Worm (Caenorhabditis elegans) whole organism, early embryonic: ENCODE measurements around the gene msp-78.

Experiments
- B0310.2 ChIP-seq: sonication (generic microtip); optimal IDR thresholded peaks from 2 replicates; lab custom pipeline; 2016; ENCODE audit warnings: mild to moderate bottlenecking, missing genetic modification characterization, missing compliant biosample characterization
- F13C5.2 ChIP-seq: sonication (generic microtip); optimal IDR thresholded peaks from 2 replicates; lab custom pipeline; 2017; ENCODE audit warnings: mild to moderate bottlenecking, missing genetic modification characterization, inconsistent platforms, missing compliant biosample characterization
- aly-1 ChIP-seq: sonication (generic microtip); optimal IDR thresholded peaks from 2 replicates; lab custom pipeline; 2016; ENCODE audit warnings: missing genetic modification characterization, missing compliant biosample characterization
- ama-1 ChIP-seq: fragments of 150-350 bp; optimal IDR thresholded peaks from 2 replicates; lab custom pipeline; 2014
- ceh-13 ChIP-seq: fragments of 200-800 bp; sonication (Bioruptor generic); optimal IDR thresholded peaks from 2 replicates; lab custom pipeline; 2018; ENCODE audit warnings: mild to moderate bottlenecking, missing genetic modification characterization, missing compliant biosample characterization
- ceh-36 ChIP-seq: sonication (generic microtip); optimal IDR thresholded peaks from 2 replicates; lab custom pipeline; 2016; ENCODE audit warnings: missing genetic modification characterization, inconsistent platforms, missing compliant biosample characterization
- ets-7 ChIP-seq: sonication (generic microtip); optimal IDR thresholded peaks from 2 replicates; lab custom pipeline; 2016; ENCODE audit warnings: missing genotype, missing genetic modification characterization, missing compliant biosample characterization
- flt-1 ChIP-seq: fragments of 200-800 bp; sonication (Bioruptor generic); IDR thresholded peaks from 2 replicates; pipeline ENCODE4 v1.3.6; 2022; ENCODE audit warnings: missing genetic modification characterization, missing compliant biosample characterization
- hmbx-1 ChIP-seq: sonication (generic microtip); optimal IDR thresholded peaks from 2 replicates; lab custom pipeline; 2016; ENCODE audit warnings: mild to moderate bottlenecking, missing genetic modification characterization, missing compliant biosample characterization
- hmg-4 ChIP-seq: fragments of 200-800 bp; sonication (Bioruptor generic); optimal IDR thresholded peaks from 2 replicates; lab custom pipeline; 2018; ENCODE audit warnings: mild to moderate bottlenecking, missing genetic modification characterization, missing compliant biosample characterization
- hnd-1 ChIP-seq: sonication (generic microtip); optimal IDR thresholded peaks from 2 replicates; lab custom pipeline; 2016; ENCODE audit warnings: missing genetic modification characterization, missing compliant biosample characterization
- pes-1 ChIP-seq: fragments of 200-800 bp; sonication (Bioruptor generic); IDR thresholded peaks from 2 replicates; pipeline ENCODE4 v1.3.6; 2022; ENCODE audit warnings: missing genetic modification reagents, missing genetic modification characterization, missing compliant biosample characterization
- scrt-1 ChIP-seq: fragments of 200-800 bp; sonication (Bioruptor generic); IDR thresholded peaks from 2 replicates; pipeline ENCODE4 v1.3.6; 2022; ENCODE audit warnings: missing genetic modification characterization, missing compliant biosample characterization
- sea-1 ChIP-seq: fragments of 200-800 bp; sonication (Bioruptor generic); conservative IDR thresholded peaks from 2 replicates; pipeline ENCODE4 v1.3.6; 2022; ENCODE audit warnings: missing genetic modification characterization, missing compliant biosample characterization
- tbx-11 ChIP-seq: fragments of 200-800 bp; sonication (Bioruptor generic); IDR thresholded peaks from 2 replicates; pipeline ENCODE4 v1.3.6; 2022; ENCODE audit warnings: missing genetic modification characterization, missing compliant biosample characterization
- tbx-37 ChIP-seq: fragments of 200-800 bp; sonication (Bioruptor generic); conservative IDR thresholded peaks from 2 replicates; pipeline ENCODE4 v1.3.6; 2022; ENCODE audit warnings: missing genetic modification reagents, missing genetic modification characterization, missing compliant biosample characterization
- tra-4 ChIP-seq: sonication (generic microtip); optimal IDR thresholded peaks from 2 replicates; lab custom pipeline; 2017; ENCODE audit warnings: missing genetic modification characterization, missing compliant biosample characterization

The msp-78 gene

DNA sequence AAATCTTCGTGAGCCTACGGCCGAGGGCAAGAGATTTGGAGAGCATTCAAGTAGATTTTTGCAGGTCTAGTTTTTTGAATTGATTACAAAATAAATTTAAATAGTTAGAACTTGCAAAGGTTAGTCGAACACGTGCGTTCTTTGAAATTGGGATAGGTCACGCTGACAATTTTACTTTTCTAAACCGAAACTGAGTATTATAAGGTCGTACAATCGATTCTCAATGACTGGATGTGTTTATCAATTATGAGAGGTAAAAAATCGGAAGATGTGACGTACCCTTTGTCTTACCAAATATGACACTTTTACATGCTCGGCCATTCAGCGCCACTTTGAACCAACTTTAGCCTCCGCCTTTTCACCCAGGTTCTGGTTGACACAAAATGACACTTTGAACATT is 23.1 kb upstream of the msp-78 start, which contains the start of gene C28D4.5:
TSS of gene C28D4.5 (minus strand) at position 101 of the 400 bp plus-strand sequence.
- TF ChIP-seq scrt-1 (no peak), hmg-4 (GFP tag; lab: Kevin White, UChicago) (no peak), pes-1 (GFP tag; lab: Robert Waterston, UW) (no peak), flt-1 (GFP tag; lab: Robert Waterston, UW) (no peak), ceh-36 (tag; lab: Kevin White, UChicago) (no peak), B0310.2 (no peak), hmbx-1 (tag; lab: Kevin White, UChicago) (no peak), F13C5.2 (tag; lab: Kevin White, UChicago) (no peak), sea-1 (GFP tag; lab: Robert Waterston, UW) (no peak), tbx-37 (no peak), aly-1 (tag; lab: Kevin White, UChicago) (no peak), ceh-13 (no peak), tbx-11 (no peak), tra-4 (no peak), hnd-1 (tag; lab: Kevin White, UChicago) (no peak), ets-7 (tag; lab: Kevin White, UChicago) (no peak), ama-1 (no peak)

DNA sequence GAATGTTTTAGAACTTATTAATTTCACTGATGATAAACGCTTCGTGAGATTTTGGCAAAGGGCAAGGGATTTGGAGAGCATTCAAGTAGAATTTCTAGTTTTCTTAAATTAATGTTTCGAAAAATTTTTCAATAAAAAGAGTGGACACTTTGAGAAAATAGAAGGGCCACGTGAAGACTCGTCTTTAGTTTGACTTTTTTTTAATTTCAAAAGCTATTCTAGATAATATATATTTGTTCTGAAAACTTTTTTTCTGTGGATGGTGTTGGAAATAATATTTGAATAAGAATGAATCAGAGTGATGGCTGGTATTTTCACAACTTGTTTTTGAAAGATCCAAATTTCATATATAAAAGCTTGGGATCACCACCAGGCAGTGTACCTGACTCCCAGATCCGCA is 21.5 kb upstream of the msp-78 start, which contains the start of gene C28D4.8:
TSS of gene C28D4.8 (minus strand) at position 101 of the 400 bp plus-strand sequence.
- TF ChIP-seq tbx-11: no peak
- TF ChIP-seq ets-7 (tag; lab: Kevin White, UChicago): no peak
- TF ChIP-seq ama-1: no peak
- TF ChIP-seq hmbx-1 (tag; lab: Kevin White, UChicago): no peak
- TF ChIP-seq flt-1 (GFP tag; lab: Robert Waterston, UW): no peak
- TF ChIP-seq tbx-37: no peak
- no peak for TF ChIP-seq pes-1 (GFP tag; lab: Robert Waterston, UW)
- no peak for TF ChIP-seq scrt-1
- no peak for TF ChIP-seq hnd-1 (tag; lab: Kevin White, UChicago)
- TF ChIP-seq ceh-36 (tag; lab: Kevin White, UChicago): no peak
- TF ChIP-seq ceh-13: no peak
- no peak for TF ChIP-seq sea-1 (GFP tag; lab: Robert Waterston, UW)
- TF ChIP-seq F13C5.2 (tag; lab: Kevin White, UChicago): no peak
- no peak for TF ChIP-seq aly-1 (tag; lab: Kevin White, UChicago)
- TF ChIP-seq B0310.2: no peak

DNA sequence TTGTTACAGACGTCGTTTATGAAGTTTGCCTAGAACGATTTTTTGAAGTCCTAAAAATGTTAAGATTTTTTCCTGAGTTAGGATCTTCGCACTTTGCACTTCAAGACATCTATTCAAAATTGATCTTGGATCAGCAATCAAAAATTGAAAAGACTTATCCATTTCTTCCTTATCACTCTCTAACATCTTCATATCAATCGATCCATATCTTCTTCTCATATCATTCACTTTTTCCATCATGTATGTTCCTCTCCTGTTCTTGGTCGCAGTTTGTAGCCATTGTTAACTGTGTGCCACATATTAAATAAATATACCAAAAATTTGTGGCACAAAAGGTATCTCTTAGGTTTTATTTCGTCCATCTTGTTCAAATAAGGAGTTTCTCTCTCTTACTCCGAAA is 14.1 kb upstream of the msp-78 start:
- TF ChIP-seq B0310.2 (no peak), scrt-1 (no peak), tbx-37 (no peak), tbx-11 (no peak), flt-1 (GFP tag; lab: Robert Waterston, UW) (no peak), F13C5.2 (tag; lab: Kevin White, UChicago) (no peak), ceh-36 (tag; lab: Kevin White, UChicago) (no peak), ama-1 (no peak), hmg-4 (GFP tag; lab: Kevin White, UChicago) (no peak), ets-7 (tag; lab: Kevin White, UChicago) (no peak), hmbx-1 (tag; lab: Kevin White, UChicago) (no peak), ceh-13 (no peak), sea-1 (GFP tag; lab: Robert Waterston, UW) (no peak), aly-1 (tag; lab: Kevin White, UChicago) (no peak), hnd-1 (tag; lab: Kevin White, UChicago) (no peak)

DNA sequence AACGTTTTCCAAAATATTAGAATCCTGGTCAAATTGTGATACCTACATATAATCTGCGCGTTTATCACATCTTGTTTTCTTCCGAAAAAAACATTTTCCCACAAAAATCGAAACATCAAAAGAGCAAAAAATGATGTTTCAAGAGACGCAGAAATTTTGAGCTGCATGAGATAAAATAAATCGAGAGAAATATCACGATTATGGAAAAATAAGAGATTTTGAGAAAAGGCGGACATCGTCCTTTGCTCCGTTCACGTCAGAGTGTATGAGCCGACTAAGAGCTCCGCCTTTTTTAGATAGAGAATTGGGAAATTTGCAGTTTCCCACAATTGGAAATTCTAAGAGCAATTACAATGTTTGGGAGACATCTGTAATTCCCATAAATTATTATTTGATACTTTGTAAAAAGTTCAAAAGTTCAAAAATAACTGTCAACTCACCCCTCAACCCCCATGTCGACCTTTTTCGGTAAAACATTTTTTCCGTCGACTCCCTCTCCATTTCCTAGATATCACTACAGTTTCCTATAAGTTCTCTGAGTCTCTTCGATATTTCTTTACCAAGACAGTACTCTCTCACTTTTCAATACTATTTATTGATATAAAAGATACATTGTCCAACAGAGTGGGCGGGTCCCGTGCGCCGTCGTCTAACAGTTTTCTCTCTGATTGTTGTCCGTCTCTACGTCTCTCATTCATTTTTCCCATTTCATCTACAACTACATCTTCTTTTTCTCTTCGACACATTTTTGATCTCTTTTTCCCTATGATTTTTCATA is 13.0 kb upstream of the msp-78 start:
- TF ChIP-seq scrt-1 (no peak), tra-4 (no peak), tbx-11 (no peak), hnd-1 (tag; lab: Kevin White, UChicago) (no peak), ceh-13 (no peak), hmg-4 (GFP tag; lab: Kevin White, UChicago) (no peak), flt-1 (GFP tag; lab: Robert Waterston, UW) (no peak), B0310.2 (no peak), ceh-36 (tag; lab: Kevin White, UChicago) (no peak), F13C5.2 (tag; lab: Kevin White, UChicago) (no peak), aly-1 (tag; lab: Kevin White, UChicago) (no peak)

- TF ChIP-seq B0310.2 (no peak), ama-1 (no peak), tra-4 (no peak), hnd-1 (tag; lab: Kevin White, UChicago) (no peak), hmbx-1 (tag; lab: Kevin White, UChicago) (no peak), hmg-4 (GFP tag; lab: Kevin White, UChicago) (no peak), ceh-13 (no peak), F13C5.2 (tag; lab: Kevin White, UChicago) (no peak), flt-1 (GFP tag; lab: Robert Waterston, UW) (no peak)
Measured at ce11 chrIV:9757425-9757740, 12.5 kb upstream of the msp-78 start, which contains the start of gene nhr-97. nhr-97 (plus strand) TSS chrIV:9757641.

ce11 chrIV:9761751-9762150 is 8.1 kb upstream of the msp-78 start:
- TF ChIP-seq pes-1 (GFP tag; lab: Robert Waterston, UW) (no peak), hnd-1 (tag; lab: Kevin White, UChicago) (no peak), flt-1 (GFP tag; lab: Robert Waterston, UW) (no peak), tbx-11 (no peak), F13C5.2 (tag; lab: Kevin White, UChicago) (no peak), aly-1 (tag; lab: Kevin White, UChicago) (no peak), hmg-4 (GFP tag; lab: Kevin White, UChicago) (no peak), sea-1 (GFP tag; lab: Robert Waterston, UW) (no peak)

DNA sequence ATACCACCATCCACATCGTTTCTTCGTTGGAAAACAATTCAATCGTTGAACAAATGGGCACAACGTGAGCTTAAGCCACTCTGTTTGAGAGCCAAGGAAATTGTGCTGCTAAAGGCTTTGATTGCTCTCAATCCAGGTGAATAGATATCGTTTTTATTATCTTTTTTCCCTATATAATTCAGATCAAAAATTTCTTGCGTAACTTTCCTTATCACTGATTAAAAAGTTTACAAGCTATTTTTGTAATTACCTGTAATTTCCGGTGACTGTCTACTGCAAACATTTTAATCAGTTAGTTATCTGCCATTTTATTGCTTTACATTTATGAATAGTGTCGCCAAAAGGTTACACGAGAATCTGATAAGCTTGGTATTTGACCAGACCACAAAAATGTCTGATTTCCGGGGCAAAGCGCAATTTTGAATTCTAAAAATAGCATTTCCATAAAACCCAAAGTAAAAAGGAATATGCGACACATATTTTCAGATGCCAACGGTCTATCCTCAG is 7.1 kb upstream of the msp-78 start:
- TF ChIP-seq hnd-1 (tag; lab: Kevin White, UChicago): no peak
- no peak for TF ChIP-seq hmbx-1 (tag; lab: Kevin White, UChicago)
- no peak for TF ChIP-seq aly-1 (tag; lab: Kevin White, UChicago)
